Fruit fly (Drosophila melanogaster): ENCODE measurements around the gene pths.

pths gene

dm6 chr2L:21168295-21169159 is 25.5 kb downstream of the pths start, which contains the start of the genes mAcon1, CG43345 and CG43346 (continued):
- TF ChIP-seq Ravus (GFP tag; IDR thresholded peaks at IDR 0.05): no peak
- TF ChIP-seq CG7745 (tag; optimal IDR thresholded peaks at IDR 0.05): no peak
- TF ChIP-seq E2f2 (GFP tag; IDR thresholded peaks at IDR 0.05): peak; percentile 82
- peak; percentile 53; the same call in 1 of the 2 replicates for TF ChIP-seq CG10959 (GFP tag; IDR thresholded peaks at IDR 0.05)
- TF ChIP-seq cas (GFP tag; IDR thresholded peaks at IDR 0.05): 0 out of 2 replicates have a peak, but pooled peaks have one; percentile 6
- TF ChIP-seq prd (optimal IDR thresholded peaks at IDR 0.05): no peak
- TF ChIP-seq prd (GFP tag; IDR thresholded peaks at IDR 0.05): peak; percentile 78; the same call in 2 of the 3 replicates
- peak; percentile 27 for TF ChIP-seq MESR4 (GFP tag; optimal IDR thresholded peaks at IDR 0.05)
- no peak for TF ChIP-seq h (optimal IDR thresholded peaks at IDR 0.05)
- TF ChIP-seq CG30020 (tag; optimal IDR thresholded peaks at IDR 0.05): peak; percentile 69
- TF ChIP-seq ewg (GFP tag; optimal IDR thresholded peaks at IDR 0.05): peak; percentile 81
- peak; percentile 97 for TF ChIP-seq row (GFP tag; IDR thresholded peaks at IDR 0.05)
- TF ChIP-seq CG11247 (GFP tag; IDR thresholded peaks at IDR 0.05): peak; percentile 46; the same call in 1 of the 2 replicates
- peak; percentile 54 for TF ChIP-seq CG2202 (tag; optimal IDR thresholded peaks at IDR 0.05)
- peak; percentile 80 for TF ChIP-seq tin (GFP tag; optimal IDR thresholded peaks at IDR 0.05)
- TF ChIP-seq CG12942 (GFP tag; optimal IDR thresholded peaks at IDR 0.05): peak; percentile 73
- TF ChIP-seq CG34224 (GFP tag; IDR thresholded peaks at IDR 0.05; ENCODE audit: partially characterized antibody): no peak
- peak; percentile 56 for TF ChIP-seq Lhr (GFP tag; optimal IDR thresholded peaks at IDR 0.05)
- no peak for TF ChIP-seq ara (GFP tag; IDR thresholded peaks at IDR 0.05)
- TF ChIP-seq CG16863 (GFP tag; optimal IDR thresholded peaks at IDR 0.05): peak; percentile 81
- TF ChIP-seq BtbVII (GFP tag; optimal IDR thresholded peaks at IDR 0.05): peak; percentile 54
- TF ChIP-seq fd3F (GFP tag; optimal IDR thresholded peaks at IDR 0.05): peak; percentile 67
- TF ChIP-seq wek (GFP tag; optimal IDR thresholded peaks at IDR 0.05): no peak
- TF ChIP-seq bsh (GFP tag; optimal IDR thresholded peaks at IDR 0.05): peak; percentile 19 to 59
- peak; percentile 87 for TF ChIP-seq CG30403 (GFP tag; optimal IDR thresholded peaks at IDR 0.05)
- no peak for TF ChIP-seq wor (GFP tag; IDR thresholded peaks at IDR 0.05)
- no peak for TF ChIP-seq CG1603 (tag; optimal IDR thresholded peaks at IDR 0.05)
- peak; percentile 70 for TF ChIP-seq crc (GFP tag; optimal IDR thresholded peaks at IDR 0.05)
- TF ChIP-seq CoRest (tag; optimal IDR thresholded peaks at IDR 0.05): peak; percentile 87
- TF ChIP-seq sens (GFP tag): peak; percentile 98
- no peak for TF ChIP-seq CG6813 (GFP tag; optimal IDR thresholded peaks at IDR 0.05)
- TF ChIP-seq CG8290 (GFP tag; optimal IDR thresholded peaks at IDR 0.05): peak; percentile 68
- TF ChIP-seq CG8290 (tag; optimal IDR thresholded peaks at IDR 0.05): peak in 1 of 2 experiments; percentile 49
- 0 out of 2 replicates have a peak, but pooled peaks have one; percentile 39 for TF ChIP-seq CG14667 (GFP tag; IDR thresholded peaks at IDR 0.05)
- TF ChIP-seq CG3407 (GFP tag; optimal IDR thresholded peaks at IDR 0.05): no peak
- peak; percentile 27 for TF ChIP-seq CG6765 (GFP tag; optimal IDR thresholded peaks at IDR 0.05)
- TF ChIP-seq Trl (optimal IDR thresholded peaks at IDR 0.05): no peak
- peak; percentile 86 for TF ChIP-seq Trl (GFP tag; optimal IDR thresholded peaks at IDR 0.05)
- TF ChIP-seq Dip2 (GFP tag; IDR thresholded peaks at IDR 0.05): no peak
- TF ChIP-seq Deaf1 (tag; optimal IDR thresholded peaks at IDR 0.05): no peak
- TF ChIP-seq tup (GFP tag; optimal IDR thresholded peaks at IDR 0.05): peak; percentile 65
- TF ChIP-seq lilli (GFP tag; optimal IDR thresholded peaks at IDR 0.05): peak; percentile 89
- TF ChIP-seq Hsf (GFP tag; optimal IDR thresholded peaks at IDR 0.05): peak; percentile 88
- no peak for TF ChIP-seq caup (GFP tag; optimal IDR thresholded peaks at IDR 0.05; ENCODE audit: severe bottlenecking)
- no peak for TF ChIP-seq gsb-n (tag; optimal IDR thresholded peaks at IDR 0.05)
- peak; percentile 6; the same call in 1 of the 2 replicates for TF ChIP-seq chm (GFP tag; IDR thresholded peaks at IDR 0.05)
- TF ChIP-seq tio (GFP tag; optimal IDR thresholded peaks at IDR 0.05): no peak
- peak; percentile 58 for TF ChIP-seq tgo (GFP tag; IDR thresholded peaks at IDR 0.05)
- TF ChIP-seq Dip3 (GFP tag; optimal IDR thresholded peaks at IDR 0.05): peak; percentile 93
- peak; percentile 5 for TF ChIP-seq fd102C (GFP tag; optimal IDR thresholded peaks at IDR 0.05)
